Worm (Caenorhabditis elegans) whole organism, young adult: ENCODE results near the gene srj-54.

Source experiments
- chd-7 ChIP-seq: sonication (generic microtip); optimal IDR thresholded peaks from 2 replicates; lab custom pipeline; 2016; ENCODE audit warnings: mild to moderate bottlenecking, missing genetic modification characterization, moderate library complexity, missing compliant biosample characterization
- nhr-90 ChIP-seq: sonication (generic microtip); optimal IDR thresholded peaks from 2 replicates; lab custom pipeline; 2016; ENCODE audit warnings: missing genotype, mild to moderate bottlenecking, missing genetic modification characterization, missing compliant biosample characterization
- snpc-4 ChIP-seq, 5 experiments: fragments of 150-350 bp in 1 of 5; sonication (generic microtip) in 4 of 5; optimal IDR thresholded peaks; 2 replicates each; lab custom pipeline; 2014 to 2018; ENCODE audit warnings: missing genetic modification characterization in 5 of 5, missing biosample characterization in 3 of 5, antibody characterized with exemption in 2 of 5, mild to moderate bottlenecking in 2 of 5, missing compliant biosample characterization in 2 of 5, missing genotype in 2 of 5, moderate library complexity in 2 of 5, missing genetic modification reagents in 1 of 5

DNA sequence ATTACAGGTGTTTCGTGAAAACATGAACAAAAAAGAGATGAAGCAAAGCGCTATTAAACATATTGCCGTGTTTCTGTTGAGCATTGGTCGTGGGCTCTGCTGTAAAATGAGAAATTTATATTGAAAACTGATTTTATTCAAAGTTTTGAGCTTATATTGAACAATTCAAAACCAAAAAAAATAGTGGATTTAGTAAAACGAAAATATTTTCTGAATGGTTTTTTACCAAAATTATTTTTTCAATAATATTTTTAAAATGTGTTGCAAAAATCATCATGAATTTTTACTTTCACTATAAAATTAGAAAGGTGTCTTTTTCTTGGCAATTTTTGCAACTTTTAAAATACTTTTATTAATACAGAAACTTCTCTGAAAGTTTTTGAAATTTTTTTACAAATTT, 43.6 kb upstream of the srj-54 start, which contains the start of gene C31B8.7:
- TF ChIP-seq nhr-90 (tag; lab: Kevin White, UChicago) (no peak), chd-7 (tag; lab: Kevin White, UChicago) (no peak), snpc-4 (GFP tag; optimal IDR thresholded peaks at IDR 0.05; lab: Kevin White, UChicago) (no peak), snpc-4 (tag; optimal IDR thresholded peaks at IDR 0.05; lab: Kevin White, UChicago) (no peak)
